Worm (Caenorhabditis elegans) whole organism, late embryonic: ENCODE data around the gene F08D12.3.

Source experiments
- C08G9.2 ChIP-seq: sonication (generic microtip); optimal IDR thresholded peaks from 2 replicates; lab custom pipeline; 2016; ENCODE audit warnings: mild to moderate bottlenecking, missing genetic modification characterization, moderate library complexity, missing compliant biosample characterization
- K02D7.2 ChIP-seq: sonication (generic microtip); optimal IDR thresholded peaks from 2 replicates; lab custom pipeline; 2017; ENCODE audit warnings: mild to moderate bottlenecking, missing genetic modification characterization, missing compliant biosample characterization
- T23F11.4 ChIP-seq: fragments of 200-800 bp; sonication (Bioruptor generic); optimal IDR thresholded peaks from 2 replicates; lab custom pipeline; 2018; ENCODE audit warnings: mild to moderate bottlenecking, missing genetic modification characterization, missing compliant biosample characterization
- Y22D7AL.16 ChIP-seq: sonication (generic microtip); optimal IDR thresholded peaks from 2 replicates; lab custom pipeline; 2016; ENCODE audit warnings: missing genetic modification characterization, missing compliant biosample characterization
- ama-1 ChIP-seq: fragments of 150-350 bp; optimal IDR thresholded peaks from 2 replicates; lab custom pipeline; 2014
- ceh-14 ChIP-seq: sonication (generic microtip); optimal IDR thresholded peaks from 2 replicates; lab custom pipeline; 2016; ENCODE audit warnings: missing genotype, missing genetic modification characterization, missing compliant biosample characterization
- ceh-18 ChIP-seq: sonication (generic microtip); optimal IDR thresholded peaks from 2 replicates; lab custom pipeline; 2016; ENCODE audit warnings: missing genetic modification characterization, missing compliant biosample characterization
- ceh-19 ChIP-seq: fragments of 200-800 bp; sonication (Bioruptor generic); optimal IDR thresholded peaks from 2 replicates; lab custom pipeline; 2018; ENCODE audit warnings: mild to moderate bottlenecking, missing genetic modification characterization, missing compliant biosample characterization
- ceh-22 ChIP-seq: sonication (generic microtip); optimal IDR thresholded peaks from 2 replicates; lab custom pipeline; 2017; ENCODE audit warnings: missing biosample characterization, missing genetic modification characterization
- ceh-31 ChIP-seq: sonication (generic microtip); optimal IDR thresholded peaks from 2 replicates; lab custom pipeline; 2016; ENCODE audit warnings: missing genetic modification characterization, missing compliant biosample characterization
- ceh-34 ChIP-seq: sonication (generic microtip); optimal IDR thresholded peaks from 2 replicates; lab custom pipeline; 2016; ENCODE audit warnings: mild to moderate bottlenecking, missing genetic modification characterization, missing compliant biosample characterization
- ceh-6 ChIP-seq: fragments of 200-800 bp; sonication (Bioruptor generic); optimal IDR thresholded peaks from 2 replicates; lab custom pipeline; 2018; ENCODE audit warnings: mild to moderate bottlenecking, missing genetic modification characterization, missing compliant biosample characterization
- ceh-9 ChIP-seq: sonication (generic microtip); optimal IDR thresholded peaks from 2 replicates; lab custom pipeline; 2016; ENCODE audit warnings: mild to moderate bottlenecking, missing genetic modification characterization, inconsistent platforms, missing compliant biosample characterization
- dve-1 ChIP-seq: sonication (generic microtip); optimal IDR thresholded peaks from 2 replicates; lab custom pipeline; 2017; ENCODE audit warnings: antibody characterized with exemption, mild to moderate bottlenecking, missing genetic modification characterization, missing compliant biosample characterization
- elt-2 ChIP-seq: sonication (generic microtip); optimal IDR thresholded peaks from 2 replicates; lab custom pipeline; 2016; ENCODE audit warnings: missing genetic modification reagents, missing genetic modification characterization, missing compliant biosample characterization
- elt-4 ChIP-seq: sonication (generic microtip); optimal IDR thresholded peaks from 2 replicates; lab custom pipeline; 2016; ENCODE audit warnings: missing genetic modification characterization, missing compliant biosample characterization
- ets-4 ChIP-seq: sonication (generic microtip); optimal IDR thresholded peaks from 2 replicates; lab custom pipeline; 2016; ENCODE audit warnings: missing genetic modification characterization, missing compliant biosample characterization
- eyg-1 ChIP-seq: sonication (generic microtip); optimal IDR thresholded peaks from 2 replicates; lab custom pipeline; 2016; ENCODE audit warnings: missing genotype, missing genetic modification characterization, missing compliant biosample characterization
- fax-1 ChIP-seq: sonication (generic microtip); optimal IDR thresholded peaks from 2 replicates; lab custom pipeline; 2016; ENCODE audit warnings: missing genotype, missing genetic modification characterization, missing compliant biosample characterization
- fkh-10 ChIP-seq: fragments of 150-350 bp; optimal IDR thresholded peaks from 2 replicates; lab custom pipeline; 2014; ENCODE audit warnings: missing biosample characterization, missing genetic modification reagents, missing genetic modification characterization
- hlh-13 ChIP-seq: fragments of 200-800 bp; sonication (Bioruptor generic); optimal IDR thresholded peaks from 2 replicates; lab custom pipeline; 2018; ENCODE audit warnings: mild to moderate bottlenecking, missing genetic modification characterization, missing compliant biosample characterization
- hlh-30 ChIP-seq: sonication (generic microtip); optimal IDR thresholded peaks from 2 replicates; lab custom pipeline; 2017; ENCODE audit warnings: antibody characterized with exemption, missing genetic modification characterization, missing compliant biosample characterization; ENCODE audit not compliant: insufficient read depth
- hlh-6 ChIP-seq: sonication (generic microtip); optimal IDR thresholded peaks from 2 replicates; lab custom pipeline; 2016; ENCODE audit warnings: missing genotype, missing genetic modification characterization, missing compliant biosample characterization
- lim-6 ChIP-seq: sonication (generic microtip); optimal IDR thresholded peaks from 2 replicates; lab custom pipeline; 2016; ENCODE audit warnings: missing genetic modification characterization, missing compliant biosample characterization
- nfya-1 ChIP-seq: sonication (generic microtip); optimal IDR thresholded peaks from 2 replicates; lab custom pipeline; 2017; ENCODE audit warnings: missing genetic modification characterization, mild to moderate bottlenecking, missing compliant biosample characterization, antibody characterized with exemption, moderate library complexity
- nhr-232 ChIP-seq: sonication (generic microtip); optimal IDR thresholded peaks from 2 replicates; lab custom pipeline; 2016; ENCODE audit warnings: missing genetic modification characterization, missing compliant biosample characterization
- npax-4 ChIP-seq: sonication (generic microtip); optimal IDR thresholded peaks from 2 replicates; lab custom pipeline; 2016; ENCODE audit warnings: missing genetic modification characterization, missing compliant biosample characterization
- pag-3 ChIP-seq: sonication (generic microtip); optimal IDR thresholded peaks from 2 replicates; lab custom pipeline; 2016; ENCODE audit warnings: missing compliant biosample characterization, missing genetic modification characterization, borderline replicate concordance
- pha-2 ChIP-seq: sonication (generic microtip); optimal IDR thresholded peaks from 2 replicates; lab custom pipeline; 2017; ENCODE audit warnings: mild to moderate bottlenecking, missing genetic modification characterization, missing compliant biosample characterization
- pha-4 ChIP-seq: fragments of 150-350 bp; optimal IDR thresholded peaks from 2 replicates; lab custom pipeline; 2018; ENCODE audit warnings: missing biosample characterization, missing genetic modification reagents, missing genetic modification characterization
- pqm-1 ChIP-seq: sonication (generic microtip); optimal IDR thresholded peaks from 2 replicates; lab custom pipeline; 2016; ENCODE audit warnings: missing genetic modification characterization, missing compliant biosample characterization
- pros-1 ChIP-seq: fragments of 150-350 bp; optimal IDR thresholded peaks from 2 replicates; lab custom pipeline; 2014; ENCODE audit warnings: missing biosample characterization, missing genetic modification reagents, missing genetic modification characterization
- ref-2 ChIP-seq: sonication (generic microtip); optimal IDR thresholded peaks from 2 replicates; lab custom pipeline; 2016; ENCODE audit warnings: missing genetic modification characterization, missing compliant biosample characterization
- rnt-1 ChIP-seq: sonication (generic microtip); optimal IDR thresholded peaks from 2 replicates; lab custom pipeline; 2016; ENCODE audit warnings: missing genetic modification characterization, missing compliant biosample characterization
- sdc-2 ChIP-seq: sonication (generic microtip); optimal IDR thresholded peaks from 2 replicates; lab custom pipeline; 2016; ENCODE audit warnings: missing genotype, missing genetic modification characterization, missing compliant biosample characterization
- sox-4 ChIP-seq: sonication (generic microtip); optimal IDR thresholded peaks from 2 replicates; lab custom pipeline; 2017; ENCODE audit warnings: mild to moderate bottlenecking, missing genetic modification characterization, inconsistent platforms, missing compliant biosample characterization
- syd-9 ChIP-seq: sonication (generic microtip); optimal IDR thresholded peaks from 2 replicates; lab custom pipeline; 2016; ENCODE audit warnings: mild to moderate bottlenecking, missing genetic modification characterization, moderate library complexity, missing compliant biosample characterization
- tbx-2 ChIP-seq: sonication (generic microtip); optimal IDR thresholded peaks from 2 replicates; lab custom pipeline; 2016; ENCODE audit warnings: missing genetic modification characterization, missing compliant biosample characterization
- unc-3 ChIP-seq, 2 experiments: fragments of 200-800 bp in 1 of 2; sonication (Bioruptor generic) in 1 of 2; sonication (generic microtip) in 1 of 2; conservative IDR thresholded peaks in 1 of 2; optimal IDR thresholded peaks in 1 of 2; 2 replicates each; pipeline versions ENCODE4 v1.3.6 to Lab custom; 2016 to 2022; ENCODE audit warnings: missing compliant biosample characterization in 2 of 2, missing genetic modification characterization in 2 of 2, missing genetic modification reagents in 1 of 2
- unc-42 ChIP-seq: sonication (generic microtip); optimal IDR thresholded peaks from 2 replicates; lab custom pipeline; 2016; ENCODE audit warnings: missing genotype, missing genetic modification characterization, missing compliant biosample characterization

The F08D12.3 gene

DNA sequence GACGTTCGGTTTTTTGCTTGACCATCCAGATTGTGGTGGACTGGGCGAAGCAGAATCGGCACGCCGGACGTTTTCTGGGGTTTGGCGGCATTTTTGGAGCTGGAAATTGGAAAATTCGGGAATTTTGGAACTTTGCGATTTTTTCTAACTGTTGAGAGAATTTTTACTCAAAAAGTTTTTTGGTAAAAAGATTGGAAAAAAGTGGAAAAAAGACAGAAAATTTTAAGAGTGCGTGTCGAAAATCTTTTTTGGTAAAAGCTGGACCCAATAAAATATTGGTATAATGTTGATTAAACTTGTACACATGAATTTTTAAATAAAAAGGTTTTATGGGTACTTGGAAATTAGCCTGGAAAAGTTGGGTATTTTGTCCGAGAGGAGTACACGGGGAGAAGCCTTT lies 37.1 kb upstream of the F08D12.3 start, which contains the start of gene T05A8.7:
TSS of gene T05A8.7 (minus strand) at position 101 of the 400 bp plus-strand sequence.
- TF ChIP-seq elt-4 (tag; lab: Kevin White, UChicago) = no peak
- TF ChIP-seq ceh-19 (GFP tag; lab: Kevin White, UChicago) = no peak
- no peak for TF ChIP-seq nfya-1 (tag; lab: Kevin White, UChicago)
- no peak for TF ChIP-seq ama-1 (lab: Kevin White, UChicago)
- no peak for TF ChIP-seq dve-1
- TF ChIP-seq hlh-6 (tag; lab: Kevin White, UChicago) = no peak
- TF ChIP-seq fkh-10 = no peak

ce11 chrII:2747956-2748621 lies 31.3 kb upstream of the F08D12.3 start:
- no peak for TF ChIP-seq eyg-1
- TF ChIP-seq ceh-6 (GFP tag; lab: Kevin White, UChicago) = no peak
- TF ChIP-seq pros-1 = no peak
- TF ChIP-seq syd-9 = no peak
- TF ChIP-seq nfya-1 (tag; lab: Kevin White, UChicago) = peak; percentile 44
- no peak for TF ChIP-seq ceh-9
- no peak for TF ChIP-seq fax-1
- TF ChIP-seq pqm-1 (tag; lab: Kevin White, UChicago) = no peak
- TF ChIP-seq pag-3 (tag; lab: Kevin White, UChicago) = peak; percentile 20
- TF ChIP-seq rnt-1 (tag; lab: Kevin White, UChicago) = no peak
- no peak for TF ChIP-seq lim-6 (tag; lab: Kevin White, UChicago)
- no peak for TF ChIP-seq K02D7.2 (tag; lab: Kevin White, UChicago)
- peak; percentile 41 for TF ChIP-seq ceh-18
- TF ChIP-seq nhr-232 (tag; lab: Kevin White, UChicago) = no peak
- TF ChIP-seq unc-42 (tag; lab: Kevin White, UChicago) = peak; percentile 71
- no peak for TF ChIP-seq T23F11.4 (GFP tag; lab: Kevin White, UChicago)
- no peak for TF ChIP-seq npax-4 (tag; lab: Kevin White, UChicago)
- TF ChIP-seq tbx-2 (tag; lab: Kevin White, UChicago) = peak; percentile 53
- no peak for TF ChIP-seq ceh-34 (tag; lab: Kevin White, UChicago)
- no peak for TF ChIP-seq hlh-13
- TF ChIP-seq hlh-30 (tag; lab: Kevin White, UChicago) = no peak
- TF ChIP-seq ceh-31 = peak; percentile 82
- TF ChIP-seq ref-2 (tag; lab: Kevin White, UChicago) = no peak
- TF ChIP-seq pha-2 = no peak
- no peak for TF ChIP-seq C08G9.2 (tag; lab: Kevin White, UChicago)
- TF ChIP-seq pha-4 (tag; lab: Kevin White, UChicago) = no peak
- no peak for TF ChIP-seq ets-4 (tag; lab: Kevin White, UChicago)
- no peak for TF ChIP-seq sox-4 (tag; lab: Kevin White, UChicago)
- no peak for TF ChIP-seq fkh-10
- TF ChIP-seq ceh-14 (tag; lab: Kevin White, UChicago) = peak; percentile 47
- TF ChIP-seq unc-3 (GFP tag; conservative IDR thresholded peaks at IDR 0.05; lab: Robert Waterston, UW) = no peak
- TF ChIP-seq unc-3 (tag; optimal IDR thresholded peaks at IDR 0.05; lab: Kevin White, UChicago) = no peak
- TF ChIP-seq, all 69 proteins: peak for 7

- TF ChIP-seq Y22D7AL.16 (tag; lab: Kevin White, UChicago) (no peak), ceh-34 (tag; lab: Kevin White, UChicago) (no peak), tbx-2 (tag; lab: Kevin White, UChicago) (no peak), npax-4 (tag; lab: Kevin White, UChicago) (no peak), nhr-232 (tag; lab: Kevin White, UChicago) (no peak), fax-1 (no peak), ceh-22 (tag; lab: Kevin White, UChicago) (no peak), elt-2 (peak; percentile 66), sdc-2 (tag; lab: Kevin White, UChicago) (no peak)
These were observed 29.7 kb upstream of the F08D12.3 start, which contains the start of gene F29A7.4 for ce11 chrII:2749595-2750048. TSS of gene F29A7.4 (plus strand) at chrII:2749998.
